Worm (Caenorhabditis elegans) whole organism, early embryonic: Measurements from ENCODE around the gene W01D2.3.

ENCODE experiments used
- F13C5.2 ChIP-seq: sonication (generic microtip); optimal IDR thresholded peaks from 2 replicates; lab custom pipeline; 2017; ENCODE audit warnings: mild to moderate bottlenecking, missing genetic modification characterization, inconsistent platforms, missing compliant biosample characterization
- aly-1 ChIP-seq: sonication (generic microtip); optimal IDR thresholded peaks from 2 replicates; lab custom pipeline; 2016; ENCODE audit warnings: missing genetic modification characterization, missing compliant biosample characterization
- ama-1 ChIP-seq: fragments of 150-350 bp; optimal IDR thresholded peaks from 2 replicates; lab custom pipeline; 2014
- ceh-36 ChIP-seq: sonication (generic microtip); optimal IDR thresholded peaks from 2 replicates; lab custom pipeline; 2016; ENCODE audit warnings: missing genetic modification characterization, inconsistent platforms, missing compliant biosample characterization
- ets-7 ChIP-seq: sonication (generic microtip); optimal IDR thresholded peaks from 2 replicates; lab custom pipeline; 2016; ENCODE audit warnings: missing genotype, missing genetic modification characterization, missing compliant biosample characterization
- flt-1 ChIP-seq: fragments of 200-800 bp; sonication (Bioruptor generic); IDR thresholded peaks from 2 replicates; pipeline ENCODE4 v1.3.6; 2022; ENCODE audit warnings: missing genetic modification characterization, missing compliant biosample characterization
- hmbx-1 ChIP-seq: sonication (generic microtip); optimal IDR thresholded peaks from 2 replicates; lab custom pipeline; 2016; ENCODE audit warnings: mild to moderate bottlenecking, missing genetic modification characterization, missing compliant biosample characterization
- hmg-4 ChIP-seq: fragments of 200-800 bp; sonication (Bioruptor generic); optimal IDR thresholded peaks from 2 replicates; lab custom pipeline; 2018; ENCODE audit warnings: mild to moderate bottlenecking, missing genetic modification characterization, missing compliant biosample characterization
- scrt-1 ChIP-seq: fragments of 200-800 bp; sonication (Bioruptor generic); IDR thresholded peaks from 2 replicates; pipeline ENCODE4 v1.3.6; 2022; ENCODE audit warnings: missing genetic modification characterization, missing compliant biosample characterization
- sea-1 ChIP-seq: fragments of 200-800 bp; sonication (Bioruptor generic); conservative IDR thresholded peaks from 2 replicates; pipeline ENCODE4 v1.3.6; 2022; ENCODE audit warnings: missing genetic modification characterization, missing compliant biosample characterization
- tbx-11 ChIP-seq: fragments of 200-800 bp; sonication (Bioruptor generic); IDR thresholded peaks from 2 replicates; pipeline ENCODE4 v1.3.6; 2022; ENCODE audit warnings: missing genetic modification characterization, missing compliant biosample characterization
- tbx-37 ChIP-seq: fragments of 200-800 bp; sonication (Bioruptor generic); conservative IDR thresholded peaks from 2 replicates; pipeline ENCODE4 v1.3.6; 2022; ENCODE audit warnings: missing genetic modification reagents, missing genetic modification characterization, missing compliant biosample characterization

DNA sequence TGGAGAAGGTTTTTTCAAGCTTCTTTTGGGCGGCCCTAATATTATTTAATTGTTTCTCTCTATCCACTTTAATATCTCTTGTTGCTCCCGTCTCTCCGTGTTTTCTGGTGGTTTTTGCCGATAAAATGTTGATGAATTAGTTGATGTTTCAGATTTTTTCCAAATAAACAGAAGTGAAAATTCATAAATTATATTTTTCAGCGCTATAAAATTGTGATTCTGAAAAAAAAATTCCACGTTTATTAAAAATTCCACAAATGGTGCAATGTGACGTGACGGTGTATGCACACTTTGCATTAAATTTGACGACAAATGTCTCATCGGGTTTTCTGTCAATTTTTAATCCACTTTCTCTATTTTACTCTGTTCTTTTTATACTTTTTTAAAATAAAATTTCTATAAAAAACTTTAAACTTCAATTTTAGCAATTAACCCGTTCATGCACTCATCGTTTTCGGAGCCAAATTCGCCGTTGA, 6.0 kb downstream of the W01D2.3 start, which contains the start of gene tbc-20:
- TF ChIP-seq aly-1 (tag; lab: Kevin White, UChicago) (no peak), hmg-4 (GFP tag; lab: Kevin White, UChicago) (no peak), tbx-37 (no peak), ama-1 (lab: Kevin White, UChicago) (no peak), sea-1 (GFP tag; lab: Robert Waterston, UW) (no peak), tbx-11 (GFP tag; lab: Robert Waterston, UW) (no peak), ceh-36 (tag; lab: Kevin White, UChicago) (no peak), ets-7 (tag; lab: Kevin White, UChicago) (no peak), scrt-1 (no peak), hmbx-1 (tag; lab: Kevin White, UChicago) (no peak), F13C5.2 (no peak), flt-1 (GFP tag; lab: Robert Waterston, UW) (no peak)
